Worm (Caenorhabditis elegans): ENCODE results near the gene cfim-2.
A peak's percentile ranks its signal among the peaks of the same experiment; 100 is the strongest.

The cfim-2 gene

ce11 chrIV:8973249-8973958 is 47.3 kb downstream of the cfim-2 start, which contains the start of gene C53B4.3 (continued):
- TF ChIP-seq spr-3 (GFP tag; optimal IDR thresholded peaks at IDR 0.05) = no peak
- TF ChIP-seq madf-5 (GFP tag; IDR thresholded peaks at IDR 0.05) = no peak
- no peak for TF ChIP-seq egl-43 (GFP tag; IDR thresholded peaks at IDR 0.05)
- TF ChIP-seq ceh-82 (tag; optimal IDR thresholded peaks at IDR 0.05) = no peak
- no peak for TF ChIP-seq set-16 (GFP tag; IDR thresholded peaks at IDR 0.05)

ce11 chrIV:8974543-8975330 is 48.6 kb downstream of the cfim-2 start:
- TF ChIP-seq hif-1 (tag; optimal IDR thresholded peaks at IDR 0.05) (no peak), aha-1 (tag) (peak; percentile 58), mxl-2 (GFP tag; conservative IDR thresholded peaks at IDR 0.05) (no peak), hlh-11 (tag; optimal IDR thresholded peaks at IDR 0.05) (peak; percentile 25), ZK337.2 (GFP tag; IDR thresholded peaks at IDR 0.05) (no peak), spr-3 (GFP tag; optimal IDR thresholded peaks at IDR 0.05) (no peak), F37D6.2 (tag; optimal IDR thresholded peaks at IDR 0.05) (no peak), sdz-12 (GFP tag; optimal IDR thresholded peaks at IDR 0.05) (no peak), lin-39 (tag; optimal IDR thresholded peaks at IDR 0.05) (no peak), mxl-3 (GFP tag; optimal IDR thresholded peaks at IDR 0.05) (no peak), nhr-11 (tag; optimal IDR thresholded peaks at IDR 0.05) (peak; percentile 61), ceh-62 (tag; optimal IDR thresholded peaks at IDR 0.05) (no peak), daf-16 (GFP tag; optimal IDR thresholded peaks at IDR 0.05) (peak in 1 of 2 experiments; percentile 24), daf-16 (tag; optimal IDR thresholded peaks at IDR 0.05) (no peak), attf-4 (tag; optimal IDR thresholded peaks at IDR 0.05) (no peak), R02D3.7 (tag; optimal IDR thresholded peaks at IDR 0.05) (no peak), set-16 (GFP tag; IDR thresholded peaks at IDR 0.05) (no peak), hlh-30 (tag; optimal IDR thresholded peaks at IDR 0.05; ENCODE audit: insufficient read depth) (peak; percentile 14), unc-130 (GFP tag; optimal IDR thresholded peaks at IDR 0.05) (no peak)

ce11 chrIV:8975331-8975625 is 49.2 kb downstream of the cfim-2 start, which contains the start of gene pdzd-8:
TSS of gene pdzd-8 (plus strand) at chrIV:8975526.
- no peak for TF ChIP-seq aly-2 (tag; optimal IDR thresholded peaks at IDR 0.05)
- TF ChIP-seq nhr-42 (GFP tag; IDR thresholded peaks at IDR 0.05) = no peak
- no peak for TF ChIP-seq madf-5 (GFP tag; IDR thresholded peaks at IDR 0.05)
- TF ChIP-seq snpc-4 (tag; optimal IDR thresholded peaks at IDR 0.05) = no peak
- no peak for TF ChIP-seq Y48G9A.11 (GFP tag; IDR thresholded peaks at IDR 0.05)
- no peak for TF ChIP-seq lin-38 (GFP tag; IDR thresholded peaks at IDR 0.05)
- TF ChIP-seq F10B5.3 (tag; optimal IDR thresholded peaks at IDR 0.05) = no peak
- no peak for TF ChIP-seq mep-1 (tag; optimal IDR thresholded peaks at IDR 0.05)
- TF ChIP-seq D1046.2 (GFP tag; IDR thresholded peaks at IDR 0.05) = no peak
- TF ChIP-seq nhr-111 (GFP tag; optimal IDR thresholded peaks at IDR 0.05) = no peak
- TF ChIP-seq ctbp-1 (GFP tag; IDR thresholded peaks at IDR 0.05) = no peak
- TF ChIP-seq spr-3 (GFP tag; optimal IDR thresholded peaks at IDR 0.05) = no peak
- TF ChIP-seq F44E2.7 (GFP tag; IDR thresholded peaks at IDR 0.05) = no peak
- TF ChIP-seq F49E8.2 (tag; optimal IDR thresholded peaks at IDR 0.05; ENCODE audit: borderline replicate concordance) = no peak
- TF ChIP-seq gei-8 (GFP tag; optimal IDR thresholded peaks at IDR 0.05) = no peak

- TF ChIP-seq nhr-11 (tag; optimal IDR thresholded peaks at IDR 0.05) = peak; percentile 56
- 0 out of 2 replicates have a peak, but pooled peaks have one; percentile 31 for TF ChIP-seq php-3 (GFP tag; IDR thresholded peaks at IDR 0.05)
- no peak for TF ChIP-seq zag-1 (tag; optimal IDR thresholded peaks at IDR 0.05)
- peak; percentile 66 for TF ChIP-seq aha-1 (tag)
Observed at ce11 chrIV:8978047-8978446, 51.9 kb downstream of the cfim-2 start.
